Worm (Caenorhabditis elegans): ENCODE results near the gene F38A6.4.

F38A6.4 gene

DNA sequence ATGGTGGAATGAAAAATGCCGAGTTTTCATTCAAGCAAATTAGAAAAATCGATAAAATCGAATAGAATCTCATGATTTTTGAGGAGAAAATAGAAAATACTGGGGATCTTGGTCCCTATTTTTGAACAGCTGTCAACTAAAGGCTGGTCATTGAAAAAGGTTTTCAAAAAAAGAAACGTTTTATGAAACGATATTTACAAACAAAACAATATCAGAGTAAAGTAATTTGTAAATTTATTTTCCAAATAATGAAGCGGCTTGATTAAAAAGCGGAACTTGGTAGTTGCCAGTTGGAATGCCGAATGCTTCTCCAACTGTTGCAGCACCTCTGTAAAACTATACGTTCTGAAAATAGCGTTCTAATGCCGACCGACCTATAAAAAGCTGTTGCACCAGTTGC lies 1.5 kb downstream of the F38A6.4 start, which contains the start of gene F38A6.5:
F38A6.5 (minus strand) TSS at position 101 of the 400 bp plus-strand sequence.
- TF ChIP-seq F44E2.7 (GFP tag; IDR thresholded peaks at IDR 0.05) (no peak), ctbp-1 (GFP tag; IDR thresholded peaks at IDR 0.05) (no peak), snpc-4 (tag; optimal IDR thresholded peaks at IDR 0.05) (no peak), F37D6.2 (tag; optimal IDR thresholded peaks at IDR 0.05) (no peak), jun-1 (tag; optimal IDR thresholded peaks at IDR 0.05) (no peak), lin-39 (tag; optimal IDR thresholded peaks at IDR 0.05) (no peak), ZK337.2 (GFP tag; IDR thresholded peaks at IDR 0.05) (no peak), mes-2 (tag; optimal IDR thresholded peaks at IDR 0.05; ENCODE audit: poor library complexity, severe bottlenecking) (no peak), daf-8 (GFP tag; IDR thresholded peaks at IDR 0.05) (no peak), ceh-82 (tag; optimal IDR thresholded peaks at IDR 0.05) (no peak), saeg-2 (GFP tag; IDR thresholded peaks at IDR 0.05) (no peak), skn-1 (tag; optimal IDR thresholded peaks at IDR 0.05) (no peak)

DNA sequence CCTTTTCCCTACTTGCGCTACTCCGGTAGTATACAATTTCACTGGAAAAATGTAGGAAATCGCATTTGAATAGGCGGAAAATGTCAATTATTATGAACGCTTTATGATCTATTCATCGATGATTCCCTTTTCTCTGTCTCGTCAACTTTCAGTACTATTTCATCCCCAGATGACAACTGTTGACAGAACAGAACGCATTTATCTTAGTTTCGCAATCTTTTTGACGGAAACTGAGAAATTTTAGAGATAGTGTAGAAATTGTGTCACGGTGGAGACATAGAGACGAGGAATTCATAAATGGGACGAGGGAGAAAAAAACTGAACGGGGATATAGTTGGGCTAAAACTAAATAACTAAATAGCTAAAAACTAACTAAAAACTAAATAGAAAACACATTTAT lies 3.5 kb downstream of the F38A6.4 start:
- no peak for TF ChIP-seq pha-4 (GFP tag; IDR thresholded peaks at IDR 0.05)
- no peak for TF ChIP-seq pha-4 (tag; optimal IDR thresholded peaks at IDR 0.05)
- peak in 1 of 2 experiments; percentile 69 for TF ChIP-seq unc-62 (GFP tag; optimal IDR thresholded peaks at IDR 0.05 in 1 of 2)
- TF ChIP-seq unc-62 (tag; optimal IDR thresholded peaks at IDR 0.05), result no peak

ce11 chrV:20770846-20771245 lies 4.3 kb downstream of the F38A6.4 start:
- TF ChIP-seq nhr-6 (tag; optimal IDR thresholded peaks at IDR 0.05) (no peak), saeg-2 (GFP tag; IDR thresholded peaks at IDR 0.05) (no peak), nhr-28 (tag; optimal IDR thresholded peaks at IDR 0.05) (peak; percentile 67), R02D3.7 (tag; optimal IDR thresholded peaks at IDR 0.05) (no peak), nhr-111 (GFP tag; optimal IDR thresholded peaks at IDR 0.05) (no peak), dve-1 (tag; optimal IDR thresholded peaks at IDR 0.05; ENCODE audit: insufficient read depth) (peak; percentile 63), Y5F2A.4 (GFP tag; optimal IDR thresholded peaks at IDR 0.05) (no peak), hlh-30 (tag; optimal IDR thresholded peaks at IDR 0.05; ENCODE audit: insufficient read depth) (peak; percentile 13), F44E2.7 (GFP tag; IDR thresholded peaks at IDR 0.05) (no peak), hif-1 (tag; optimal IDR thresholded peaks at IDR 0.05) (no peak), ceh-20 (GFP tag; IDR thresholded peaks at IDR 0.05) (no peak), madf-5 (GFP tag; IDR thresholded peaks at IDR 0.05) (no peak), aly-2 (tag; optimal IDR thresholded peaks at IDR 0.05) (no peak), dmd-6 (GFP tag; IDR thresholded peaks at IDR 0.05) (peak; percentile 59), lin-38 (GFP tag; IDR thresholded peaks at IDR 0.05) (no peak), pha-4 (GFP tag; IDR thresholded peaks at IDR 0.05) (no peak), pha-4 (tag; optimal IDR thresholded peaks at IDR 0.05) (peak; percentile 87), spr-3 (GFP tag; optimal IDR thresholded peaks at IDR 0.05) (no peak), daf-16 (GFP tag; optimal IDR thresholded peaks at IDR 0.05) (no peak), daf-16 (tag; optimal IDR thresholded peaks at IDR 0.05) (peak; percentile 70), mdt-29 (GFP tag; IDR thresholded peaks at IDR 0.05) (no peak), zip-11 (GFP tag; IDR thresholded peaks at IDR 0.05) (no peak), pqm-1 (tag; optimal IDR thresholded peaks at IDR 0.05) (peak; percentile 69), hlh-11 (tag; optimal IDR thresholded peaks at IDR 0.05) (peak; percentile 56), egl-43 (GFP tag; IDR thresholded peaks at IDR 0.05) (no peak)

ce11 chrV:20770061-20770460 lies 5.1 kb downstream of the F38A6.4 start, which contains the start of gene elp-1:
Gene elp-1 (minus strand): TSS chrV:20770161.
- TF ChIP-seq lin-15B (tag; optimal IDR thresholded peaks at IDR 0.05) (no peak), dpl-1 (GFP tag; optimal IDR thresholded peaks at IDR 0.05) (no peak), fkh-10 (GFP tag; optimal IDR thresholded peaks at IDR 0.05) (no peak), nhr-77 (tag; optimal IDR thresholded peaks at IDR 0.05) (no peak), T26A8.4 (GFP tag; IDR thresholded peaks at IDR 0.05) (no peak), ama-1 (optimal IDR thresholded peaks at IDR 0.05) (no peak), nhr-6 (tag; optimal IDR thresholded peaks at IDR 0.05) (no peak)
